Worm (Caenorhabditis elegans): Measurements from ENCODE around the gene sqv-4.

ce11 chrV:10708346-10708745, 47.1 kb upstream of the sqv-4 start:
- TF ChIP-seq tbx-37 (GFP tag; conservative IDR thresholded peaks at IDR 0.05) (no peak), F13C5.2 (tag; optimal IDR thresholded peaks at IDR 0.05) (no peak), sea-1 (GFP tag; conservative IDR thresholded peaks at IDR 0.05) (no peak), ceh-36 (tag; optimal IDR thresholded peaks at IDR 0.05) (no peak), ama-1 (optimal IDR thresholded peaks at IDR 0.05) (no peak), flt-1 (GFP tag; IDR thresholded peaks at IDR 0.05) (no peak)

Measured in whole organism, early embryonic.